Fruit fly (Drosophila melanogaster): ENCODE results near the gene FipoQ.

The FipoQ gene

dm6 chr3R:29522164-29522563 is 27.6 kb downstream of the FipoQ start (continued):
- TF ChIP-seq spab (GFP tag; optimal IDR thresholded peaks at IDR 0.05): peak; percentile 67
- TF ChIP-seq Sox14 (GFP tag; optimal IDR thresholded peaks at IDR 0.05): peak; percentile 36
- peak; percentile 37 for TF ChIP-seq CG32006 (GFP tag; optimal IDR thresholded peaks at IDR 0.05)
- TF ChIP-seq CG34406 (GFP tag; optimal IDR thresholded peaks at IDR 0.05): peak; percentile 26
- peak; percentile 75 for TF ChIP-seq CG10669 (GFP tag; optimal IDR thresholded peaks at IDR 0.05)
- peak; percentile 29 for TF ChIP-seq lz (GFP tag; optimal IDR thresholded peaks at IDR 0.05)
- peak; percentile 36 for TF ChIP-seq CG7368 (GFP tag; optimal IDR thresholded peaks at IDR 0.05)
- peak; percentile 83 for TF ChIP-seq Eip78C (GFP tag)
- TF ChIP-seq CG10631 (GFP tag; optimal IDR thresholded peaks at IDR 0.05): peak; percentile 57
- peak; percentile 22 for TF ChIP-seq Hr39 (GFP tag; optimal IDR thresholded peaks at IDR 0.05)
- peak; percentile 41 for TF ChIP-seq Met (GFP tag; optimal IDR thresholded peaks at IDR 0.05)
- peak; percentile 74 for TF ChIP-seq CG3032 (tag; optimal IDR thresholded peaks at IDR 0.05)
- TF ChIP-seq Gug (GFP tag; IDR thresholded peaks at IDR 0.05): peak; percentile 61
- TF ChIP-seq CG6808 (GFP tag; optimal IDR thresholded peaks at IDR 0.05): peak; percentile 73
- peak; percentile 65 for TF ChIP-seq dsx (GFP tag; optimal IDR thresholded peaks at IDR 0.05; ENCODE audit: poor library complexity, severe bottlenecking)
- TF ChIP-seq CG16779 (tag; optimal IDR thresholded peaks at IDR 0.05): no peak
- TF ChIP-seq Sox102F (GFP tag; optimal IDR thresholded peaks at IDR 0.05): peak; percentile 28
- peak; percentile 78 for TF ChIP-seq svp (GFP tag)
- TF ChIP-seq CG11902 (GFP tag; optimal IDR thresholded peaks at IDR 0.05): peak; percentile 39
- TF ChIP-seq CG15336 (GFP tag; IDR thresholded peaks at IDR 0.05): 0 out of 2 replicates have a peak, but pooled peaks have one; percentile 29
- no peak for TF ChIP-seq Hr38 (GFP tag; optimal IDR thresholded peaks at IDR 0.05)
- no peak for TF ChIP-seq CG6854 (GFP tag; optimal IDR thresholded peaks at IDR 0.05)
- TF ChIP-seq fd59A (GFP tag; optimal IDR thresholded peaks at IDR 0.05): peak; percentile 55
- TF ChIP-seq acj6 (GFP tag; optimal IDR thresholded peaks at IDR 0.05): peak; percentile 41
- TF ChIP-seq Ets21C (GFP tag; optimal IDR thresholded peaks at IDR 0.05): peak; percentile 35
- TF ChIP-seq CG11294 (GFP tag; IDR thresholded peaks at IDR 0.05): no peak
- peak; percentile 5 to 27 for TF ChIP-seq salr (GFP tag; optimal IDR thresholded peaks at IDR 0.05)
- TF ChIP-seq CG8632 (GFP tag; optimal IDR thresholded peaks at IDR 0.05): peak; percentile 26
- TF ChIP-seq net (GFP tag; optimal IDR thresholded peaks at IDR 0.05): peak; percentile 8
- TF ChIP-seq achi (GFP tag; optimal IDR thresholded peaks at IDR 0.05): peak; percentile 64

DNA sequence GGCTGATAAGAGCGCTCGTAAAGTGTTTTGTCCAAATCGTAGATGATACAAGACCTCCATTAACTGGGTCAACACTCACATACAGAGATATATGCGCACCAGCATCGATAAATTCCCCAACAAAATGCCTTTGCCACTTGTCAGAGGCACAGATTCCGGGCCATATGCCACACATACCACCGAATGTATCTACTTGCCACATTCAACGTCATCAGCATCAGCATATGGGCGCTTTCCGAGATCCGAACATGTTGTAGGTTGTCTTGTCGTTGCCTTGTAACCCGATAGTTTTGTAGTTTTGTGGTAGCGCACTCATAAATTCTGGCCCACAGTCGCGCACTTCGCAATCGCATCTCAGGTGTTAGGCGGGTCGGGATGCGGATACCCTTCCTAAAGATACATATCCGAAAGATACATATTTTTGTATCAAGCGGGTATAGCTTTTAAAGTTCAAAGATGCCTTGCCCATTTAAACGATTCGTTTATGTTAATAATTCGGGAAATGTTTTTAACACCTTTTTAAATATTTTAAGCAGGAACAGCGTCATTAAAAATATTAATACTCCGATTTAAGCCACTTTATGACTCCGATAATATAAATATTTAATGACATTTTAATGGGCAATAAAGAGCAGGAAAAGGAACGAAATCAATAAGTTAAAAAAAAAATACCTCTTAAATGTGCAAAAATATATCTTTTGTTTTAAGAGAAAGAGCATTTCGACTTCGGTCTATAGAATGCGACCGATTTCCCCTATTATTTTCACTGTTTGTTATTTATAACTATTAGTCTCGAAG is 29.6 kb downstream of the FipoQ start:
- TF ChIP-seq CG32006 (GFP tag; optimal IDR thresholded peaks at IDR 0.05): peak; percentile 10
- TF ChIP-seq Hr4 (GFP tag; optimal IDR thresholded peaks at IDR 0.05): no peak
- TF ChIP-seq Eip78C (GFP tag): peak; percentile 19

DNA sequence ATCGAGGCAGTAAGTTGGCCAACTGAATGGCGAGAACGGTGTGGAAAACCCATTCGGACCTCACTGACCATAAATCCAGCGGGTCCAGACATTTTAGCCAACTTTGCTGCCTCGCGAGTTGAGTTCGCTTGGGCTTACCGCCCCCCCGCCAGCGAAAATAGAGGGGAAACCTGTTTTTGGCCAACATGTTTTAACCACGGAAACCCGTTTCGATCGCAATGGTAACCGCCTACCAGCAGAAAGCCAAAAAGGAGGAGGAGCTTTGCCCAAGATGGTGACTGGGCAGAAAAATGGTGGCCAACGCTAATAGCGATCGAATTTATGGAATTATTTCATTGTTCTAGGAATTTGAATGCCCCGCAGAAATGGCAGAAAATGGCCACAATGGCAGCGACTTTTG is 32.0 kb downstream of the FipoQ start:
- no peak for TF ChIP-seq CG32006 (GFP tag; optimal IDR thresholded peaks at IDR 0.05)
- no peak for TF ChIP-seq Hr39 (GFP tag; optimal IDR thresholded peaks at IDR 0.05)
- TF ChIP-seq Ets21C (GFP tag; optimal IDR thresholded peaks at IDR 0.05): no peak
- peak; percentile 22 for TF ChIP-seq dsx (GFP tag; optimal IDR thresholded peaks at IDR 0.05; ENCODE audit: poor library complexity, severe bottlenecking)

DNA sequence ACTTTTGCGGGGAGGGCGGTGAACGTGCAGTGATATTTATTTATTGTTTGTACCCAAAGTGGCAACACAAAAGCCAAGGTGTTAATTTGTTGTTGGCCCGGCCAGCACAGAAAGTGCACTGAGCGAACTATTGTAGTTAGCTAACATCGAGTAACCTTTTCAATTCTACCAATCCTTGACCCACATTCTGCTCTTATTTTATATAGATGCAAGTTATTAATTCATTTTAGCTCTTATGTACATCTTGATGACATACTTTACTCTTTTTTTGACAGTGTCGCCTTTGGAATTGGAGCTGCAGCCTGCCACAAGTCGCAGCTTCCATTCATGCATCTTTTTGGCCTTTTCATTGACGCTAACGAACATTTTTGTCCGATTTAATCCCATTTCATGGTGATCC is 43.9 kb downstream of the FipoQ start:
- peak; percentile 52 for TF ChIP-seq vri (GFP tag; optimal IDR thresholded peaks at IDR 0.05)
- peak; percentile 72 for TF ChIP-seq CG3919 (GFP tag; optimal IDR thresholded peaks at IDR 0.05)
- peak; percentile 52 for TF ChIP-seq CG7368 (GFP tag; optimal IDR thresholded peaks at IDR 0.05)
- TF ChIP-seq lz (GFP tag; optimal IDR thresholded peaks at IDR 0.05): peak; percentile 61
- TF ChIP-seq esn (GFP tag; optimal IDR thresholded peaks at IDR 0.05): peak; percentile 77
- TF ChIP-seq Sox102F (GFP tag; optimal IDR thresholded peaks at IDR 0.05): peak; percentile 68
- TF ChIP-seq CG6163 (GFP tag; IDR thresholded peaks at IDR 0.05): peak; percentile 79; the same call in 2 of the 3 replicates
- peak; percentile 55 for TF ChIP-seq OdsH (GFP tag; optimal IDR thresholded peaks at IDR 0.05)
- TF ChIP-seq CG15336 (GFP tag; IDR thresholded peaks at IDR 0.05): peak; percentile 40; the same call in 1 of the 2 replicates
- TF ChIP-seq Eip78C (GFP tag): peak; percentile 88
- TF ChIP-seq CG11762 (GFP tag; optimal IDR thresholded peaks at IDR 0.05; ENCODE audit: insufficient read depth): peak; percentile 17
- peak; percentile 75 for TF ChIP-seq Met (GFP tag; optimal IDR thresholded peaks at IDR 0.05)
- peak; percentile 65 for TF ChIP-seq pdm3 (GFP tag; optimal IDR thresholded peaks at IDR 0.05)
- peak; percentile 19 for TF ChIP-seq net (GFP tag; optimal IDR thresholded peaks at IDR 0.05)
- peak; percentile 34 for TF ChIP-seq CG10669 (GFP tag; optimal IDR thresholded peaks at IDR 0.05)
- TF ChIP-seq CG8119 (GFP tag; IDR thresholded peaks at IDR 0.05): 0 out of 3 replicates have a peak, but pooled peaks have one; percentile 43
- peak; percentile 55 for TF ChIP-seq Eip75B (GFP tag; optimal IDR thresholded peaks at IDR 0.05)
- TF ChIP-seq achi (GFP tag; optimal IDR thresholded peaks at IDR 0.05): peak; percentile 52
- peak; percentile 50 for TF ChIP-seq CG34406 (GFP tag; optimal IDR thresholded peaks at IDR 0.05)
- peak; percentile 73 for TF ChIP-seq cyc (GFP tag; optimal IDR thresholded peaks at IDR 0.05)
- TF ChIP-seq CG6276 (GFP tag; optimal IDR thresholded peaks at IDR 0.05): peak; percentile 0
- 0 out of 3 replicates have a peak, but pooled peaks have one; percentile 33 for TF ChIP-seq eg (GFP tag; IDR thresholded peaks at IDR 0.05)

All from whole organism, prepupa.